Fruit fly (Drosophila melanogaster) whole organism, adult: ENCODE data around the gene Art9.

ENCODE experiments used
- CG11617 ChIP-seq: fragments of 200-800 bp; sonication (Bioruptor generic); optimal IDR thresholded peaks from 2 replicates; lab custom pipeline; 2017; ENCODE audit warnings: mild to moderate bottlenecking, missing biosample characterization, missing genetic modification reagents, missing genetic modification characterization
- CG12768 ChIP-seq: fragments of 200-800 bp; sonication (Bioruptor generic); optimal IDR thresholded peaks from 2 replicates; lab custom pipeline; 2017; ENCODE audit warnings: missing biosample characterization, missing genetic modification characterization, mild to moderate bottlenecking, moderate library complexity, missing genetic modification reagents
- CG14711 ChIP-seq: fragments of 200-800 bp; sonication (Bioruptor generic); optimal IDR thresholded peaks from 2 replicates; lab custom pipeline; 2018; ENCODE audit warnings: missing biosample characterization, mild to moderate bottlenecking, missing genetic modification characterization, moderate library complexity
- CG1620 ChIP-seq: fragments of 200-800 bp; sonication (Bioruptor generic); optimal IDR thresholded peaks from 2 replicates; lab custom pipeline; 2016; ENCODE audit warnings: missing biosample characterization, missing genetic modification characterization
- CG33017 ChIP-seq: fragments of 200-800 bp; sonication (Bioruptor generic); optimal IDR thresholded peaks from 2 replicates; lab custom pipeline; 2018; ENCODE audit warnings: missing biosample characterization, mild to moderate bottlenecking, missing genetic modification characterization, moderate library complexity
- CG5204 ChIP-seq: fragments of 200-800 bp; sonication (Bioruptor generic); optimal IDR thresholded peaks from 2 replicates; lab custom pipeline; 2016; ENCODE audit warnings: missing biosample characterization, missing genetic modification characterization
- CG7045 ChIP-seq: fragments of 200-800 bp; sonication (Bioruptor generic); optimal IDR thresholded peaks from 2 replicates; lab custom pipeline; 2017; ENCODE audit warnings: missing biosample characterization, mild to moderate bottlenecking, missing genetic modification characterization
- CG7101 ChIP-seq: fragments of 200-800 bp; sonication (Bioruptor generic); optimal IDR thresholded peaks from 2 replicates; lab custom pipeline; 2018; ENCODE audit warnings: missing biosample characterization, mild to moderate bottlenecking, missing genetic modification characterization, moderate library complexity
- Clk ChIP-seq: fragments of 200-800 bp; sonication (Bioruptor generic); optimal IDR thresholded peaks from 2 replicates; lab custom pipeline; 2017; ENCODE audit warnings: missing biosample characterization, missing genetic modification characterization
- Crg-1 ChIP-seq: fragments of 200-800 bp; sonication (Bioruptor generic); optimal IDR thresholded peaks from 2 replicates; lab custom pipeline; 2016; ENCODE audit warnings: missing biosample characterization, missing genetic modification characterization
- Hr96 ChIP-seq: fragments of 200-800 bp; sonication (Bioruptor generic); optimal IDR thresholded peaks from 2 replicates; lab custom pipeline; 2016; ENCODE audit warnings: missing biosample characterization, missing genetic modification characterization
- Mnt ChIP-seq: fragments of 200-800 bp; sonication (Bioruptor generic); optimal IDR thresholded peaks from 2 replicates; lab custom pipeline; 2016; ENCODE audit warnings: missing biosample characterization, mild to moderate bottlenecking, missing genetic modification characterization
- bab1 ChIP-seq: fragments of 200-800 bp; sonication (Bioruptor generic); optimal IDR thresholded peaks from 3 replicates; lab custom pipeline; 2019; ENCODE audit warnings: missing biosample characterization, mild to moderate bottlenecking, missing genetic modification characterization, moderate library complexity
- cic ChIP-seq: fragments of 200-800 bp; sonication (Bioruptor generic); optimal IDR thresholded peaks from 2 replicates; lab custom pipeline; 2017; ENCODE audit warnings: missing biosample characterization, mild to moderate bottlenecking, missing genetic modification characterization, moderate library complexity
- cnc ChIP-seq, 2 experiments: fragments of >200 bp; optimal IDR thresholded peaks; 2 replicates each; lab custom pipeline; 2017
- kay ChIP-seq: fragments of 200-800 bp; sonication (Bioruptor generic); peaks from one replicate; lab custom pipeline; 2016; ENCODE audit warnings: missing biosample characterization, missing genetic modification characterization, borderline replicate concordance
- ovo ChIP-seq: fragments of 200-800 bp; sonication (Bioruptor generic); optimal IDR thresholded peaks from 2 replicates; lab custom pipeline; 2016; ENCODE audit warnings: missing biosample characterization, missing genetic modification characterization
- pad ChIP-seq: fragments of 200-800 bp; sonication (Bioruptor generic); optimal IDR thresholded peaks from 3 replicates; lab custom pipeline; 2017; ENCODE audit warnings: missing biosample characterization, missing genetic modification characterization, mild to moderate bottlenecking, moderate library complexity, missing genetic modification reagents
- tj ChIP-seq: fragments of 200-800 bp; sonication (Bioruptor generic); optimal IDR thresholded peaks from 3 replicates; lab custom pipeline; 2017; ENCODE audit warnings: missing biosample characterization, mild to moderate bottlenecking, missing genetic modification characterization, moderate library complexity
- toe ChIP-seq: fragments of 200-800 bp; sonication (Bioruptor generic); optimal IDR thresholded peaks from 2 replicates; lab custom pipeline; 2016; ENCODE audit warnings: missing biosample characterization, missing genetic modification characterization

Art9 gene

dm6 chr3R:13909899-13910298 is 33.4 kb downstream of the Art9 start:
- TF ChIP-seq CG7101 (no peak), cic (no peak), CG7045 (GFP tag; lab: Kevin White, UChicago) (no peak), tj (GFP tag; lab: Kevin White, UChicago) (no peak), CG1620 (GFP tag; lab: Kevin White, UChicago) (no peak), Hr96 (GFP tag; lab: Kevin White, UChicago) (no peak), pad (GFP tag; lab: Kevin White, UChicago) (no peak), CG14711 (tag; lab: Kevin White, UChicago) (no peak), Crg-1 (GFP tag; lab: Kevin White, UChicago) (no peak), toe (GFP tag; lab: Kevin White, UChicago) (no peak), Clk (GFP tag; lab: Kevin White, UChicago) (no peak), CG11617 (no peak)

dm6 chr3R:13909065-13909464 is 34.2 kb downstream of the Art9 start:
- TF ChIP-seq bab1 (GFP tag; lab: Kevin White, UChicago) (no peak), CG11617 (no peak), CG7045 (GFP tag; lab: Kevin White, UChicago) (no peak), cnc (optimal IDR thresholded peaks at IDR 0.05; lab: Kevin White, UChicago) (no peak), CG5204 (GFP tag; lab: Kevin White, UChicago) (no peak), kay (GFP tag; lab: Kevin White, UChicago) (no peak), CG14711 (tag; lab: Kevin White, UChicago) (no peak)

- TF ChIP-seq CG12768 (GFP tag; lab: Kevin White, UChicago), result no peak
- no peak for TF ChIP-seq cnc (optimal IDR thresholded peaks at IDR 0.05; lab: Kevin White, UChicago)
- TF ChIP-seq CG11617, result no peak
- no peak for TF ChIP-seq Mnt
These were observed 35.7 kb downstream of the Art9 start for dm6 chr3R:13907355-13908105.

- no peak for TF ChIP-seq CG14711 (tag; lab: Kevin White, UChicago)
- TF ChIP-seq bab1 (GFP tag; lab: Kevin White, UChicago), result no peak
- TF ChIP-seq Mnt, result no peak
- no peak for TF ChIP-seq CG7101
- TF ChIP-seq Clk (GFP tag; lab: Kevin White, UChicago), result no peak
- TF ChIP-seq toe (GFP tag; lab: Kevin White, UChicago), result no peak
- TF ChIP-seq ovo (GFP tag; lab: Kevin White, UChicago), result no peak
- TF ChIP-seq cic, result no peak
- no peak for TF ChIP-seq Hr96 (GFP tag; lab: Kevin White, UChicago)
- TF ChIP-seq Crg-1 (GFP tag; lab: Kevin White, UChicago), result no peak
- no peak for TF ChIP-seq CG11617
- TF ChIP-seq CG7045 (GFP tag; lab: Kevin White, UChicago), result no peak
- no peak for TF ChIP-seq CG12768 (GFP tag; lab: Kevin White, UChicago)
- TF ChIP-seq cnc (optimal IDR thresholded peaks at IDR 0.05; lab: Kevin White, UChicago), result no peak
- no peak for TF ChIP-seq pad (GFP tag; lab: Kevin White, UChicago)
- TF ChIP-seq kay (GFP tag; lab: Kevin White, UChicago), result no peak
These were observed 36.5 kb downstream of the Art9 start for dm6 chr3R:13906759-13907158.

DNA sequence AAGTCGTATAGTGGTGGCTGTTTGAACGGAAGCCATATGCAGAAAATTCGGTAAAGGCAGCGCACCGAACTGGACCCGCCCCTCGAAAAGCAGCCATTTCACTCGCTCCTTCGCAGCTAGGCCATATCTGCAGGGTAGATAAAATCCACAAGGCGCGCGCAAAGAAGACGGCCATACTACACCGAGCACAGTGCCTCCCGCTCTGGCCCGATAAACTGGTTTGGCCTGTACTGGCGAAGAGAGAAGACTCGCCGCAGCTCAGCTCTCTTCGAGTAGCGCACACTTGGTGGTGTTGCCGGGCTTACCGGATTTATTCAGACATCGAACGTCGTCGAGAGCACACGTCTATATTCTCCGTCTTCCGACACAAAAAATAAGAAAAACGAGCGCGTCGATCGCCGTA is 41.7 kb downstream of the Art9 start, which contains the start of gene ems:
Gene ems, plus strand, starts transcription at position 311 of the 403 bp plus-strand sequence.
- TF ChIP-seq pad (GFP tag; lab: Kevin White, UChicago) (peak; percentile 83), cnc (optimal IDR thresholded peaks at IDR 0.05; lab: Kevin White, UChicago) (no peak)

dm6 chr3R:13899727-13900209 is 43.5 kb downstream of the Art9 start:
- TF ChIP-seq Mnt (no peak), pad (GFP tag; lab: Kevin White, UChicago) (no peak)

DNA sequence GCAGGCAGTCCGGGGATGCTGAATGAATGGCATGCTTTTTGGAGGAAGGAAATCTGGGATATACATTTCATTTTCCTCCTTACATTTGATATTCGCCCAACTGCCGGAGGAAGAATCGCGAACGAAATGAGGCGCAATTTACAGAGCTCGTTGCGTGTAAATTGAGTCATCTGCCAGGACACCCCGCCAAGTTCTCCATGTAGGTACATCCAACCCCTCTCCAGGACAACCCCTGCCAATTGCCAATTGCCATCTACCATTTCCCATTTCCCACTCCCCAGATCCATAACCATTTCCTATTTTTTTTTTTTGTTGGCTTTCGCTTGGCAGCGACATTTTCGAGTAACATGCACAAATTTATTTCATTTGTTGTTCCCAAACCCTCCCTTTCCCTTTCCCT is 46.4 kb downstream of the Art9 start:
- TF ChIP-seq pad (GFP tag; lab: Kevin White, UChicago) (no peak), CG1620 (GFP tag; lab: Kevin White, UChicago) (no peak), CG7101 (no peak), Crg-1 (GFP tag; lab: Kevin White, UChicago) (no peak), CG14711 (tag; lab: Kevin White, UChicago) (no peak), Mnt (no peak), CG33017 (tag; lab: Kevin White, UChicago) (no peak), kay (GFP tag; lab: Kevin White, UChicago) (no peak), toe (GFP tag; lab: Kevin White, UChicago) (no peak), CG5204 (GFP tag; lab: Kevin White, UChicago) (no peak), tj (GFP tag; lab: Kevin White, UChicago) (no peak), Clk (GFP tag; lab: Kevin White, UChicago) (no peak), CG7045 (GFP tag; lab: Kevin White, UChicago) (no peak), Hr96 (GFP tag; lab: Kevin White, UChicago) (no peak)
